Worm (Caenorhabditis elegans) whole organism, L4 larva: ENCODE results near the gene B0410.1.

Source experiments
- D1046.2 ChIP-seq: fragments of 200-800 bp; sonication (Bioruptor generic); IDR thresholded peaks from 2 replicates; pipeline ENCODE4 v1.3.6; 2022; ENCODE audit warnings: missing genetic modification characterization, missing compliant biosample characterization
- F26F4.8 ChIP-seq: fragments of 200-800 bp; sonication (Bioruptor generic); conservative IDR thresholded peaks from 2 replicates; pipeline ENCODE4 v1.3.6; 2022; ENCODE audit warnings: missing genetic modification characterization, missing compliant biosample characterization
- F49E8.2 ChIP-seq: sonication (generic microtip); optimal IDR thresholded peaks from 2 replicates; lab custom pipeline; 2016; ENCODE audit warnings: missing compliant biosample characterization, mild to moderate bottlenecking, missing genetic modification characterization, borderline replicate concordance
- T20F7.1 ChIP-seq: fragments of 200-800 bp; sonication (Bioruptor generic); optimal IDR thresholded peaks from 2 replicates; lab custom pipeline; 2018; ENCODE audit warnings: mild to moderate bottlenecking, missing genetic modification characterization, missing compliant biosample characterization
- T26A8.4 ChIP-seq: fragments of 200-800 bp; sonication (Bioruptor generic); IDR thresholded peaks from 2 replicates; pipeline ENCODE4 v1.3.6; 2022; ENCODE audit warnings: missing genetic modification characterization, missing compliant biosample characterization
- Y48G9A.11 ChIP-seq: fragments of 200-800 bp; sonication (Bioruptor generic); IDR thresholded peaks from 2 replicates; pipeline ENCODE4 v1.3.6; 2022; ENCODE audit warnings: missing genetic modification reagents, missing genetic modification characterization, missing compliant biosample characterization
- Y75B8A.6 ChIP-seq: fragments of 200-800 bp; sonication (Bioruptor generic); IDR thresholded peaks from 2 replicates; pipeline ENCODE4 v1.3.6; 2022; ENCODE audit warnings: missing genetic modification reagents, missing genetic modification characterization, missing compliant biosample characterization
- aha-1 ChIP-seq: fragments of 150-350 bp; peaks from one replicate; lab custom pipeline; 2014; ENCODE audit warnings: missing biosample characterization, missing genetic modification characterization
- ama-1 ChIP-seq: fragments of 150-350 bp; optimal IDR thresholded peaks from 2 replicates; lab custom pipeline; 2014; ENCODE audit warnings: inconsistent platforms, mixed read lengths
- attf-4 ChIP-seq: sonication (generic microtip); optimal IDR thresholded peaks from 3 replicates; lab custom pipeline; 2017; ENCODE audit warnings: missing biosample characterization, missing genetic modification characterization
- ceh-20 ChIP-seq: fragments of 200-800 bp; sonication (Bioruptor generic); IDR thresholded peaks from 2 replicates; pipeline ENCODE4 v1.3.6; 2022; ENCODE audit warnings: missing genetic modification reagents, missing genetic modification characterization, missing compliant biosample characterization
- ceh-44 ChIP-seq: fragments of 200-800 bp; sonication (Bioruptor generic); IDR thresholded peaks from 2 replicates; pipeline ENCODE4 v1.3.6; 2022; ENCODE audit warnings: missing genetic modification reagents, missing genetic modification characterization, missing compliant biosample characterization
- daf-16 ChIP-seq, 3 experiments: sonication (generic microtip); optimal IDR thresholded peaks; 2 replicates each; lab custom pipeline; 2016 to 2017; ENCODE audit warnings: missing genetic modification characterization in 3 of 3, missing genetic modification reagents in 3 of 3, mild to moderate bottlenecking in 2 of 3, missing compliant biosample characterization in 2 of 3, missing biosample characterization in 1 of 3, moderate library complexity in 1 of 3
- daf-19 ChIP-seq: fragments of 200-800 bp; sonication (Bioruptor generic); conservative IDR thresholded peaks from 2 replicates; pipeline ENCODE4 v1.3.6; 2022; ENCODE audit warnings: missing genetic modification characterization, missing compliant biosample characterization
- dmd-6 ChIP-seq: fragments of 200-800 bp; sonication (Bioruptor generic); IDR thresholded peaks from 2 replicates; pipeline ENCODE4 v1.3.6; 2022; ENCODE audit warnings: missing genetic modification reagents, missing genetic modification characterization, missing compliant biosample characterization
- dmd-8 ChIP-seq: fragments of 200-800 bp; sonication (Bioruptor generic); IDR thresholded peaks from 2 replicates; pipeline ENCODE4 v1.3.6; 2022; ENCODE audit warnings: missing genetic modification characterization, missing compliant biosample characterization
- egl-43 ChIP-seq: fragments of 200-800 bp; sonication (Bioruptor generic); IDR thresholded peaks from 2 replicates; pipeline ENCODE4 v1.3.6; 2022; ENCODE audit warnings: missing genetic modification reagents, missing genetic modification characterization, missing compliant biosample characterization
- fos-1 ChIP-seq: fragments of 150-350 bp; optimal IDR thresholded peaks from 2 replicates; lab custom pipeline; 2014; ENCODE audit warnings: missing biosample characterization, missing genetic modification characterization
- hif-1 ChIP-seq, 2 experiments: sonication (generic microtip); optimal IDR thresholded peaks; 2 replicates each; lab custom pipeline; 2016 to 2017; ENCODE audit warnings: missing compliant biosample characterization in 2 of 2, missing genetic modification characterization in 2 of 2, missing genetic modification reagents in 2 of 2, missing genotype in 2 of 2, mild to moderate bottlenecking in 1 of 2
- hlh-11 ChIP-seq: fragments of 200-800 bp; sonication (Bioruptor generic); optimal IDR thresholded peaks from 2 replicates; lab custom pipeline; 2018; ENCODE audit warnings: mild to moderate bottlenecking, missing genetic modification characterization, missing compliant biosample characterization
- hlh-30 ChIP-seq: sonication (generic microtip); optimal IDR thresholded peaks from 2 replicates; lab custom pipeline; 2017; ENCODE audit warnings: antibody characterized with exemption, mild to moderate bottlenecking, missing genetic modification characterization, missing compliant biosample characterization; ENCODE audit not compliant: insufficient read depth
- hmg-1.1 ChIP-seq: fragments of 200-800 bp; sonication (Bioruptor generic); IDR thresholded peaks from 2 replicates; pipeline ENCODE4 v1.3.6; 2022; ENCODE audit warnings: missing genetic modification reagents, missing genetic modification characterization, missing compliant biosample characterization
- jun-1 ChIP-seq: fragments of 150-350 bp; optimal IDR thresholded peaks from 2 replicates; lab custom pipeline; 2014; ENCODE audit warnings: missing biosample characterization, missing genetic modification reagents, missing genetic modification characterization
- lin-13 ChIP-seq: fragments of 150-350 bp; optimal IDR thresholded peaks from 2 replicates; lab custom pipeline; 2014; ENCODE audit warnings: missing biosample characterization, missing genetic modification reagents, missing genetic modification characterization
- lin-29 ChIP-seq: fragments of 200-800 bp; sonication (Bioruptor generic); IDR thresholded peaks from 2 replicates; pipeline ENCODE4 v1.3.6; 2022; ENCODE audit warnings: missing genetic modification reagents, missing genetic modification characterization, missing compliant biosample characterization
- lsy-2 ChIP-seq, 2 experiments: fragments of 150-350 bp in 1 of 2; sonication (generic microtip) in 1 of 2; optimal IDR thresholded peaks; 2 replicates each; lab custom pipeline; 2014 to 2017; ENCODE audit warnings: missing biosample characterization in 2 of 2, missing genetic modification characterization in 2 of 2
- mdl-1 ChIP-seq, 2 experiments: fragments of 150-350 bp in 1 of 2; sonication (generic microtip) in 1 of 2; optimal IDR thresholded peaks; 2 replicates each; lab custom pipeline; 2014 to 2017; ENCODE audit warnings: missing biosample characterization in 2 of 2, missing genetic modification characterization in 2 of 2
- mep-1 ChIP-seq: fragments of 150-350 bp; sonication (generic microtip); optimal IDR thresholded peaks from 3 replicates; lab custom pipeline; 2014; ENCODE audit warnings: missing biosample characterization, missing genetic modification characterization
- mes-2 ChIP-seq: sonication (generic microtip); optimal IDR thresholded peaks from 2 replicates; lab custom pipeline; 2016; ENCODE audit warnings: missing genotype, mild to moderate bottlenecking, missing genetic modification characterization, missing compliant biosample characterization; ENCODE audit not compliant: poor library complexity, severe bottlenecking
- nhr-102 ChIP-seq: sonication (generic microtip); optimal IDR thresholded peaks from 2 replicates; lab custom pipeline; 2016; ENCODE audit warnings: mild to moderate bottlenecking, missing genetic modification characterization, moderate library complexity, missing compliant biosample characterization
- nhr-25 ChIP-seq: sonication (generic microtip); optimal IDR thresholded peaks from 2 replicates; lab custom pipeline; 2017; ENCODE audit warnings: missing genetic modification characterization, mild to moderate bottlenecking, missing compliant biosample characterization, antibody characterized with exemption, moderate library complexity, borderline replicate concordance; ENCODE audit not compliant: insufficient read depth
- nhr-48 ChIP-seq: sonication (generic microtip); optimal IDR thresholded peaks from 2 replicates; lab custom pipeline; 2016; ENCODE audit warnings: mild to moderate bottlenecking, missing genetic modification characterization, missing compliant biosample characterization
- nhr-76 ChIP-seq: fragments of 150-350 bp; optimal IDR thresholded peaks from 2 replicates; lab custom pipeline; 2014; ENCODE audit warnings: missing biosample characterization, missing genetic modification characterization
- pha-4 ChIP-seq, 2 experiments: fragments of 150-350 bp in 1 of 2; fragments of 200-800 bp in 1 of 2; sonication (Bioruptor generic) in 1 of 2; IDR thresholded peaks in 1 of 2; optimal IDR thresholded peaks in 1 of 2; 2 replicates each; pipeline versions ENCODE4 v1.3.6 to Lab custom; 2014 to 2022; ENCODE audit warnings: missing genetic modification characterization in 2 of 2, missing genetic modification reagents in 2 of 2, missing biosample characterization in 1 of 2, missing compliant biosample characterization in 1 of 2
- rbr-2 ChIP-seq: sonication (generic microtip); optimal IDR thresholded peaks from 2 replicates; lab custom pipeline; 2016; ENCODE audit warnings: missing genotype, missing genetic modification characterization, missing compliant biosample characterization
- set-16 ChIP-seq: fragments of 200-800 bp; sonication (Bioruptor generic); IDR thresholded peaks from 2 replicates; pipeline ENCODE4 v1.3.6; 2022; ENCODE audit warnings: missing genetic modification reagents, missing genetic modification characterization, missing compliant biosample characterization
- spr-3 ChIP-seq: fragments of 200-800 bp; sonication (Bioruptor generic); optimal IDR thresholded peaks from 2 replicates; lab custom pipeline; 2018; ENCODE audit warnings: mild to moderate bottlenecking, missing genetic modification characterization, missing compliant biosample characterization
- tag-97 ChIP-seq: fragments of 200-800 bp; sonication (Bioruptor generic); IDR thresholded peaks from 2 replicates; pipeline ENCODE4 v1.3.6; 2022; ENCODE audit warnings: missing genetic modification characterization, missing compliant biosample characterization
- tra-1 ChIP-seq: fragments of 200-800 bp; sonication (Bioruptor generic); IDR thresholded peaks from 2 replicates; pipeline ENCODE4 v1.3.6; 2022; ENCODE audit warnings: missing genetic modification reagents, missing genetic modification characterization, missing compliant biosample characterization
- unc-130 ChIP-seq: sonication (generic microtip); optimal IDR thresholded peaks from 2 replicates; lab custom pipeline; 2016; ENCODE audit warnings: missing genetic modification reagents, missing genetic modification characterization, missing compliant biosample characterization
- vab-7 ChIP-seq: fragments of 200-800 bp; sonication (Bioruptor generic); IDR thresholded peaks from 2 replicates; pipeline ENCODE4 v1.3.6; 2022; ENCODE audit warnings: missing genetic modification reagents, missing genetic modification characterization, missing compliant biosample characterization
- zfp-3 ChIP-seq: fragments of 200-800 bp; sonication (Bioruptor generic); conservative IDR thresholded peaks from 2 replicates; pipeline ENCODE4 v1.3.6; 2022; ENCODE audit warnings: missing genetic modification reagents, missing genetic modification characterization, missing compliant biosample characterization
- zip-11 ChIP-seq: fragments of 200-800 bp; sonication (Bioruptor generic); IDR thresholded peaks from 2 replicates; pipeline ENCODE4 v1.3.6; 2022; ENCODE audit warnings: missing genetic modification characterization, missing compliant biosample characterization
- ztf-11 ChIP-seq: fragments of 150-350 bp; optimal IDR thresholded peaks from 2 replicates; lab custom pipeline; 2014; ENCODE audit warnings: missing biosample characterization, missing genetic modification characterization

Gene B0410.1

ce11 chrX:2885318-2885908 is 9.0 kb upstream of the B0410.1 start, which contains the start of gene vang-1:
Gene vang-1, plus strand, starts transcription at chrX:2885858.
- no peak for TF ChIP-seq ceh-44 (GFP tag; lab: Robert Waterston, UW)
- peak; percentile 37 for TF ChIP-seq rbr-2
- peak; percentile 98 for TF ChIP-seq aha-1 (tag; lab: Kevin White, UChicago)
- TF ChIP-seq nhr-102 (tag; lab: Kevin White, UChicago): no peak
- TF ChIP-seq mep-1: peak; percentile 58
- TF ChIP-seq hmg-1.1: peak; percentile 66; the same call in 1 of the 2 replicates
- TF ChIP-seq F26F4.8 (GFP tag; lab: Robert Waterston, UW): no peak
- TF ChIP-seq zip-11 (GFP tag; lab: Robert Waterston, UW): no peak
- TF ChIP-seq ama-1 (lab: Kevin White, UChicago): no peak
- TF ChIP-seq egl-43: 0 out of 2 replicates have a peak, but pooled peaks have one; percentile 43
- peak; percentile 55 for TF ChIP-seq mes-2 (tag; lab: Kevin White, UChicago)
- TF ChIP-seq lin-29 (GFP tag; lab: Robert Waterston, UW): no peak
- no peak for TF ChIP-seq lsy-2 (tag; optimal IDR thresholded peaks at IDR 0.05; lab: Kevin White, UChicago)
- peak; percentile 43 for TF ChIP-seq set-16
- no peak for TF ChIP-seq F49E8.2 (tag; lab: Kevin White, UChicago)
- peak; percentile 74; the same call in 1 of the 2 replicates for TF ChIP-seq D1046.2 (GFP tag; lab: Robert Waterston, UW)

- TF ChIP-seq daf-16 (GFP tag; optimal IDR thresholded peaks at IDR 0.05; lab: Kevin White, UChicago) (no peak), daf-16 (tag; optimal IDR thresholded peaks at IDR 0.05; lab: Kevin White, UChicago) (no peak), unc-130 (GFP tag; lab: Kevin White, UChicago) (no peak), lin-13 (GFP tag; lab: Kevin White, UChicago) (no peak), mdl-1 (tag; optimal IDR thresholded peaks at IDR 0.05; lab: Kevin White, UChicago) (no peak), dmd-8 (no peak), hlh-11 (tag; lab: Kevin White, UChicago) (peak; percentile 8), T20F7.1 (GFP tag; lab: Kevin White, UChicago) (no peak), tag-97 (no peak), D1046.2 (GFP tag; lab: Robert Waterston, UW) (no peak), pha-4 (GFP tag; IDR thresholded peaks at IDR 0.05; lab: Robert Waterston, UW) (no peak), pha-4 (tag; optimal IDR thresholded peaks at IDR 0.05; lab: Kevin White, UChicago) (no peak), nhr-48 (tag; lab: Kevin White, UChicago) (peak; percentile 12), nhr-25 (tag; lab: Kevin White, UChicago) (no peak), tra-1 (GFP tag; lab: Robert Waterston, UW) (peak; percentile 14; the same call in 1 of the 2 replicates), nhr-102 (tag; lab: Kevin White, UChicago) (no peak), hif-1 (tag; optimal IDR thresholded peaks at IDR 0.05; lab: Kevin White, UChicago) (peak in 1 of 2 experiments; percentile 4), zfp-3 (GFP tag; lab: Robert Waterston, UW) (peak; percentile 80), zip-11 (GFP tag; lab: Robert Waterston, UW) (no peak), ama-1 (lab: Kevin White, UChicago) (no peak), ceh-44 (GFP tag; lab: Robert Waterston, UW) (no peak), fos-1 (tag; lab: Kevin White, UChicago) (no peak), ztf-11 (tag; lab: Kevin White, UChicago) (no peak), attf-4 (no peak), ceh-20 (0 out of 2 replicates have a peak, but pooled peaks have one; percentile 48), dmd-6 (GFP tag; lab: Robert Waterston, UW) (peak; percentile 11; the same call in 1 of the 2 replicates), T26A8.4 (peak; percentile 80), aha-1 (tag; lab: Kevin White, UChicago) (peak; percentile 65), vab-7 (no peak), Y48G9A.11 (GFP tag; lab: Robert Waterston, UW) (0 out of 2 replicates have a peak, but pooled peaks have one; percentile 16), jun-1 (tag; lab: Kevin White, UChicago) (no peak), daf-19 (GFP tag; lab: Robert Waterston, UW) (no peak), mep-1 (peak; percentile 32), spr-3 (GFP tag; lab: Kevin White, UChicago) (no peak), nhr-76 (tag; lab: Kevin White, UChicago) (no peak), Y75B8A.6 (GFP tag; lab: Robert Waterston, UW) (no peak; the same call in 1 of the 2 replicates), hlh-30 (tag; lab: Kevin White, UChicago) (peak; percentile 21)
These were observed 4.2 kb upstream of the B0410.1 start for ce11 chrX:2890041-2890650.
